Fruit fly (Drosophila melanogaster): ENCODE results near the gene CG33695.

The CG33695 gene

DNA sequence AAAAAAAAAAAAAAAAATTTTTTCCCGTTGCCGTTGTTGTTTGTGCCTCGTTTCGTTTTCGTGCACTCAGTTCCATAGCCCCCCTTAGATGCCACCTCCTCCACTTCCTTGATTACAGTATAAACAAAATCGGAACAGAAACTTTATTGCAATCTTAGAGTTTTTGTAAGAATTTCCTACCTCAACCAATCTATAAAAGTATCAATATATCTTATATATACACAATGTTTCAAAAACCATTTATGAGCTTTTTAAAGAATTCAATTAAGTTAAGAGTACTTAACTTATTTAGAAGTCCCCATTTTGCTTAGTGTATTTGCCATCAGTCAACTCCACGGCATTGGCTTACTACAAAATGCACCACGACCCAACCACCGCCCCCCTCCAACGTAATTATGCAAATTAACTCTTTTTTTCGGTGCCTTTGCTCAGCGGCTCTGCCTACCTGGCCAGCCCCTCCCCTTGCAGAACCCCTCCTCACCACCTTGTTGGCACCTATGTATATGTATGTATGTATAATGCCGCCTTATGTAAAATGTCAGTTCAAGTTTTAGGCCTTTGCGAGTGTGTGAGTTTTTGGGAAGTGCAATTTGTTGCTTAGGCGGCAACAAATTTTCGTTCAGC, 39.9 kb downstream of the CG33695 start:
- no peak for TF ChIP-seq kay (GFP tag; ENCODE audit: borderline replicate concordance)
- TF ChIP-seq Clk (GFP tag; optimal IDR thresholded peaks at IDR 0.05), result no peak
- no peak for TF ChIP-seq CG11617 (GFP tag; optimal IDR thresholded peaks at IDR 0.05)
- TF ChIP-seq Crg-1 (GFP tag; optimal IDR thresholded peaks at IDR 0.05), result no peak
- TF ChIP-seq bab1 (GFP tag; optimal IDR thresholded peaks at IDR 0.05), result no peak
- no peak for TF ChIP-seq CG5204 (GFP tag; optimal IDR thresholded peaks at IDR 0.05)
- no peak for TF ChIP-seq Hr96 (GFP tag; optimal IDR thresholded peaks at IDR 0.05)
- no peak for TF ChIP-seq cnc (optimal IDR thresholded peaks at IDR 0.05)
- TF ChIP-seq CG7101 (tag; optimal IDR thresholded peaks at IDR 0.05), result no peak
- TF ChIP-seq toe (GFP tag; optimal IDR thresholded peaks at IDR 0.05), result no peak
- no peak for TF ChIP-seq CG14711 (tag; optimal IDR thresholded peaks at IDR 0.05)
- no peak for TF ChIP-seq tj (GFP tag; optimal IDR thresholded peaks at IDR 0.05)
- TF ChIP-seq CG7045 (GFP tag; optimal IDR thresholded peaks at IDR 0.05), result no peak
- TF ChIP-seq cic (GFP tag; optimal IDR thresholded peaks at IDR 0.05), result no peak
- TF ChIP-seq CG33017 (tag; optimal IDR thresholded peaks at IDR 0.05), result no peak
- no peak for TF ChIP-seq CG12768 (GFP tag; optimal IDR thresholded peaks at IDR 0.05)

- TF ChIP-seq CG5204 (GFP tag; optimal IDR thresholded peaks at IDR 0.05), result no peak
- TF ChIP-seq toe (GFP tag; optimal IDR thresholded peaks at IDR 0.05), result no peak
These were observed 40.6 kb downstream of the CG33695 start for dm6 chr2L:11318464-11318863.

dm6 chr2L:11319221-11319620, 41.4 kb downstream of the CG33695 start:
- TF ChIP-seq CG5204 (GFP tag; optimal IDR thresholded peaks at IDR 0.05) (no peak), bab1 (GFP tag; optimal IDR thresholded peaks at IDR 0.05) (no peak), tj (GFP tag; optimal IDR thresholded peaks at IDR 0.05) (no peak), kay (GFP tag; ENCODE audit: borderline replicate concordance) (no peak), toe (GFP tag; optimal IDR thresholded peaks at IDR 0.05) (no peak), cic (GFP tag; optimal IDR thresholded peaks at IDR 0.05) (no peak), CG1620 (GFP tag; optimal IDR thresholded peaks at IDR 0.05) (no peak), Hr96 (GFP tag; optimal IDR thresholded peaks at IDR 0.05) (no peak), cnc (optimal IDR thresholded peaks at IDR 0.05) (no peak), Crg-1 (GFP tag; optimal IDR thresholded peaks at IDR 0.05) (no peak), Clk (GFP tag; optimal IDR thresholded peaks at IDR 0.05) (no peak), Mnt (GFP tag; optimal IDR thresholded peaks at IDR 0.05) (no peak), CG7101 (tag; optimal IDR thresholded peaks at IDR 0.05) (no peak), ovo (GFP tag; optimal IDR thresholded peaks at IDR 0.05) (no peak)

DNA sequence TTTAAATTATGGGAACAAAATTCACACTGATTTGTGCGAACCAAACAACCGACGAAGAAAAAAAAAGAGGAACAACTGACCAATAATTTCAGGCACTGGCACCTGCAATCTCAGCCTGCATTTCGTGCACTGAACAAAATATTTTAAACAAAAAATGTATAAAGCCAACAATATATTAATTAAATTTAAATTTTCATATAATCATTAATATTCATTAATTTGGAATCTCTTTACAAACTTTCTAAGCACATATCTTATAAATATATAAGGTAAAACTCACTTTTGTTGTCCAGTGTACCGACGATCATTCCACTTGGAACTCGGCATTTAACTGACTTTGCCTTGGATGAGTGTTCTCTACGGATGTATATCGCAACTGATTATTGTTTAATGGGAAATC, 44.3 kb downstream of the CG33695 start:
- TF ChIP-seq tj (GFP tag; optimal IDR thresholded peaks at IDR 0.05), result no peak
- TF ChIP-seq Hr96 (GFP tag; optimal IDR thresholded peaks at IDR 0.05), result no peak
- TF ChIP-seq pad (GFP tag; optimal IDR thresholded peaks at IDR 0.05), result no peak
- no peak for TF ChIP-seq CG14711 (tag; optimal IDR thresholded peaks at IDR 0.05)
- TF ChIP-seq cic (GFP tag; optimal IDR thresholded peaks at IDR 0.05), result no peak
- TF ChIP-seq kay (GFP tag; ENCODE audit: borderline replicate concordance), result no peak
- no peak for TF ChIP-seq Mnt (GFP tag; optimal IDR thresholded peaks at IDR 0.05)
- no peak for TF ChIP-seq CG7045 (GFP tag; optimal IDR thresholded peaks at IDR 0.05)
- TF ChIP-seq ovo (GFP tag; optimal IDR thresholded peaks at IDR 0.05), result no peak

DNA sequence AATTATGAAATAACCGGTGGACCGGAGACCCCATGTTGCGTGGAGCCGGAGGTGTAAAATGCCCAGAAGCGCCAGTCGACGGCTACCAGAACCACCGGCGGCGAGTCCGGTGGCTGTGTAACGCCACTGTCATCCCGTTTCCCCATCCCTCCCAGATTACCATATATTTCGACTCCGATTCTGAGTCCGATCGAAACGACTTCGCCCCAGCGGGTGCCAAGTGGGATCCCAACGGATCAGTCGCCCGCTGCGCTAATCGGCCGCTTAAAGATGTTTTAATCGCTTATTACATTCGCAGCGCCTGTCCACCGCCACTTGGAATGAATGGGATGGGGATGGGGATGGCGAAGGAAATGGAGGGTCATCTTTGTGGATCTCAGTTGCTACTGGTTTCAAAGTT, 45.0 kb downstream of the CG33695 start:
- no peak for TF ChIP-seq Crg-1 (GFP tag; optimal IDR thresholded peaks at IDR 0.05)
- TF ChIP-seq tj (GFP tag; optimal IDR thresholded peaks at IDR 0.05), result no peak
- TF ChIP-seq Mnt (GFP tag; optimal IDR thresholded peaks at IDR 0.05), result no peak
- TF ChIP-seq Clk (GFP tag; optimal IDR thresholded peaks at IDR 0.05), result no peak
- TF ChIP-seq CG33017 (tag; optimal IDR thresholded peaks at IDR 0.05), result no peak
- no peak for TF ChIP-seq CG12768 (GFP tag; optimal IDR thresholded peaks at IDR 0.05)
- TF ChIP-seq CG7045 (GFP tag; optimal IDR thresholded peaks at IDR 0.05), result no peak
- TF ChIP-seq bab1 (GFP tag; optimal IDR thresholded peaks at IDR 0.05), result no peak
- TF ChIP-seq cic (GFP tag; optimal IDR thresholded peaks at IDR 0.05), result no peak
- no peak for TF ChIP-seq Hr96 (GFP tag; optimal IDR thresholded peaks at IDR 0.05)
- TF ChIP-seq CG11617 (GFP tag; optimal IDR thresholded peaks at IDR 0.05), result no peak
- TF ChIP-seq kay (GFP tag; ENCODE audit: borderline replicate concordance), result no peak
- no peak for TF ChIP-seq CG7101 (tag; optimal IDR thresholded peaks at IDR 0.05)
- TF ChIP-seq CG14711 (tag; optimal IDR thresholded peaks at IDR 0.05), result no peak
- TF ChIP-seq pad (GFP tag; optimal IDR thresholded peaks at IDR 0.05), result no peak

DNA sequence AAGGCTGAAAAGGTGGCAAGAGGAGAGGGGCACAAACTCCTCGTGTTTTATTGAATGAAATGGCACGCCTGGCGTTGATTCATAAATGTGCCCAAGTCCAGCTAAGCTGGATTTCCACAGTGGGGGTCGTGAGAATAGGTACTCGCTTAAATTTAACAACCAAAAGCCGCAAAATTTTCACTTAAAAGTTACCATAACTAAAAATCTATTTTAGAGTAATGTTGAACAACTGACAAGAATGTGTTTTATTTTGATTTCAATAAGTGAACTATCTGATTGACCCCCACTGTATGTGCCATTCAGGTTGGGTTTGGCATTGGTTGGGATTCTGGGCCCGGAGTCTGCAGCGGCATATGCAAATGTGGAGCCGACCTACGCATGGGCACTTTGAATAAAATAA, 46.1 kb downstream of the CG33695 start:
- TF ChIP-seq bab1 (GFP tag; optimal IDR thresholded peaks at IDR 0.05) (no peak), kay (GFP tag; ENCODE audit: borderline replicate concordance) (no peak), Mnt (GFP tag; optimal IDR thresholded peaks at IDR 0.05) (no peak), pad (GFP tag; optimal IDR thresholded peaks at IDR 0.05) (no peak), cic (GFP tag; optimal IDR thresholded peaks at IDR 0.05) (no peak), tj (GFP tag; optimal IDR thresholded peaks at IDR 0.05) (no peak), ovo (GFP tag; optimal IDR thresholded peaks at IDR 0.05) (no peak), CG1620 (GFP tag; optimal IDR thresholded peaks at IDR 0.05) (no peak), Hr96 (GFP tag; optimal IDR thresholded peaks at IDR 0.05) (no peak)

DNA sequence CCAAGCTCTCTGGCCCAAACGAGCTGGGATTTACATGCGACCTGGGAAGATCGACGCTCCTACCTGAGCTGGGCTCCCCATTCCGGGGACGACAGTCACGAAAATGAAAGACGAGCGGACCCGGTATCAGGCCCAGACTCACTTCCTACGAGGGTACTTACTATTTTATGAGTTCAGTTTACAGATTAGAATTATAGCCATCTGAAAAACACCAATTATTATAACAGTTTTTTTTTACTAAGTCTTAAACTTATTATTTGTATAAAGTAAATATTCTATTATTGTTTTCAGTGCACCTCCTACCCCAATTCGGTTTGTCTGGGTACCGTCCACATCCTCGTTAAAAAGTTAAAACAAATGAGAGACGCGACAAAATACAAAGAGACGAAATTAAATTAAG, 48.6 kb downstream of the CG33695 start:
- TF ChIP-seq CG14711 (tag; optimal IDR thresholded peaks at IDR 0.05) (no peak), CG12768 (GFP tag; optimal IDR thresholded peaks at IDR 0.05) (no peak), CG7101 (tag; optimal IDR thresholded peaks at IDR 0.05) (no peak), ovo (GFP tag; optimal IDR thresholded peaks at IDR 0.05) (no peak), Mnt (GFP tag; optimal IDR thresholded peaks at IDR 0.05) (no peak), pad (GFP tag; optimal IDR thresholded peaks at IDR 0.05) (no peak), CG33017 (tag; optimal IDR thresholded peaks at IDR 0.05) (no peak), CG1620 (GFP tag; optimal IDR thresholded peaks at IDR 0.05) (no peak), bab1 (GFP tag; optimal IDR thresholded peaks at IDR 0.05) (no peak), tj (GFP tag; optimal IDR thresholded peaks at IDR 0.05) (no peak), Hr96 (GFP tag; optimal IDR thresholded peaks at IDR 0.05) (no peak), cic (GFP tag; optimal IDR thresholded peaks at IDR 0.05) (no peak), cnc (optimal IDR thresholded peaks at IDR 0.05) (no peak), CG11617 (GFP tag; optimal IDR thresholded peaks at IDR 0.05) (no peak), Clk (GFP tag; optimal IDR thresholded peaks at IDR 0.05) (no peak), CG5204 (GFP tag; optimal IDR thresholded peaks at IDR 0.05) (no peak), CG7045 (GFP tag; optimal IDR thresholded peaks at IDR 0.05) (no peak)
